Worm (Caenorhabditis elegans): Measurements from ENCODE around the gene cdf-1.

- no peak for TF ChIP-seq flt-1 (GFP tag; IDR thresholded peaks at IDR 0.05)
- no peak for TF ChIP-seq klf-2 (GFP tag; conservative IDR thresholded peaks at IDR 0.05)
- no peak for TF ChIP-seq ref-1 (GFP tag; conservative IDR thresholded peaks at IDR 0.05)
- TF ChIP-seq med-1 (GFP tag; optimal IDR thresholded peaks at IDR 0.05; ENCODE audit: insufficient read depth) = no peak
- TF ChIP-seq ztf-29 (GFP tag; IDR thresholded peaks at IDR 0.05) = no peak
Measured at ce11 chrX:6456567-6456966, 48.4 kb downstream of the cdf-1 start, which contains the start of gene pept-1.
